Worm (Caenorhabditis elegans): ENCODE results near the gene C31G12.4.
"Not testable (repeated sequence)": the region's sequence is repeated elsewhere in the genome, so short reads cannot be mapped to it uniquely, and the experiment has no call there.

The C31G12.4 gene

DNA sequence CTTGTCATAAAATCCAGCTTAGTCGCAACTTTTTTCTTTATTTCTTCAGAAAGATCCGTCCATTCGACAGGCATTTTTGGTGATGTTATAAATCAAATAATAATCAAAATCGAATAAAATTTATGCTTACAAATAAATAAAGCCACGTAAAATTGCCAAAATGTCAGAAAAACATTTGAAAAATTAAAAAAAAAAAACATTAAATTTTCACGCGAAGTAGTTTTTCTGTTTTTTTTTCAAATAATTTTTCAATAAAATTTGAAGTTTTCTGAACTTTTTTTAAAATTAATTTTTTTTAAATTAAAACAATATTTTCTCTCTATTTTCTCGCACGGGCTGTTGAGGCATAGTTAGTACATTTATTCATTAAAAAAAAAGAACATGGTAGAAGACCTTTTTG, at the start of gene C31G12.4:
C31G12.4 (minus strand) TSS at position 101 of the 400 bp plus-strand sequence.
- no peak for TF ChIP-seq ceh-22 (tag; optimal IDR thresholded peaks at IDR 0.05)
- TF ChIP-seq nhr-11 (tag; optimal IDR thresholded peaks at IDR 0.05) = no peak
- no peak for TF ChIP-seq ceh-30 (tag; optimal IDR thresholded peaks at IDR 0.05)
- no peak for TF ChIP-seq gmeb-2 (tag; optimal IDR thresholded peaks at IDR 0.05)
- TF ChIP-seq zip-5 (tag; optimal IDR thresholded peaks at IDR 0.05) = no peak
- TF ChIP-seq pqm-1 (tag; optimal IDR thresholded peaks at IDR 0.05) = no peak
- no peak for TF ChIP-seq ref-2 (tag; optimal IDR thresholded peaks at IDR 0.05)
- TF ChIP-seq K09A11.1 (tag; optimal IDR thresholded peaks at IDR 0.05; ENCODE audit: insufficient read depth) = no peak
- TF ChIP-seq fax-1 (tag; optimal IDR thresholded peaks at IDR 0.05) = no peak
- no peak for TF ChIP-seq unc-3 (GFP tag; conservative IDR thresholded peaks at IDR 0.05)
- no peak for TF ChIP-seq unc-3 (tag; optimal IDR thresholded peaks at IDR 0.05)
- TF ChIP-seq K02D7.2 (tag; optimal IDR thresholded peaks at IDR 0.05) = no peak
- no peak for TF ChIP-seq rnt-1 (tag; optimal IDR thresholded peaks at IDR 0.05)
- TF ChIP-seq unc-86 (tag; optimal IDR thresholded peaks at IDR 0.05) = no peak
- TF ChIP-seq hlh-8 (tag; optimal IDR thresholded peaks at IDR 0.05) = no peak
- no peak for TF ChIP-seq F13H6.1 (tag; optimal IDR thresholded peaks at IDR 0.05)
- TF ChIP-seq ceh-6 (GFP tag; optimal IDR thresholded peaks at IDR 0.05) = no peak
- TF ChIP-seq syd-9 (tag; optimal IDR thresholded peaks at IDR 0.05) = no peak
- no peak for TF ChIP-seq pax-1 (tag; optimal IDR thresholded peaks at IDR 0.05)
- no peak for TF ChIP-seq sox-4 (tag; optimal IDR thresholded peaks at IDR 0.05)
- TF ChIP-seq unc-55 (GFP tag; optimal IDR thresholded peaks at IDR 0.05) = no peak

- no peak for TF ChIP-seq fkh-10 (GFP tag; optimal IDR thresholded peaks at IDR 0.05)
- no peak for TF ChIP-seq hlh-15 (tag; optimal IDR thresholded peaks at IDR 0.05)
- no peak for TF ChIP-seq ceh-22 (tag; optimal IDR thresholded peaks at IDR 0.05)
- TF ChIP-seq mec-3 (tag; optimal IDR thresholded peaks at IDR 0.05; ENCODE audit: borderline replicate concordance) = no peak
- TF ChIP-seq unc-42 (tag; optimal IDR thresholded peaks at IDR 0.05) = no peak
Observed at ce11 chrV:18224353-18224752, 45.8 kb upstream of the C31G12.4 start, which contains the start of gene F16H6.10. F16H6.10 (minus strand) TSS chrV:18224453.

ce11 chrV:18216784-18217183, 38.2 kb upstream of the C31G12.4 start, which contains the start of gene F16H6.9:
F16H6.9 (plus strand) TSS chrV:18217084.
- not testable (repeated sequence) for TF ChIP-seq ref-2, pros-1, tbx-2 (tag; optimal IDR thresholded peaks at IDR 0.05)

ce11 chrV:18216175-18216574, 37.6 kb upstream of the C31G12.4 start, which contains the start of gene F16H6.8:
F16H6.8 (minus strand) TSS chrV:18216275.
- not testable (repeated sequence) for TF ChIP-seq gmeb-2, ceh-22, che-1 (tag; optimal IDR thresholded peaks at IDR 0.05)

DNA sequence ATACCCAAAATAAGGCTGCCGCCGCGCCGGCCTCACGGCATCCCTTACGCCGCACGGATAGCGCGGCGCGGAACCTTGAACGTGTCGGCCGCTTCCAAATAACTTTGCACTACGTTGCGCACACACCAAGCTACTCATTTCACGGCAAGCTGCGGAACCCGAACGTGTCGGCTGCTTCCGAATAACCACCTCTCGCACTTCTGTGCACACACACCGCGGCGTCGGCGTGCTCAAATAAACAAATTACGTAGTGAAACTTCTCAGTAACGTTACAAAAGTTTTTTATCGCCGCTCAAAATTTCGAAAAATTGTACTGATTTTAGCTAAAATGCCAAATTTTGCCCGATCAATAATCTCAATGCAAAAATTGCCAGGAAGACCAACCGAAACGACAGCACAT, 34.3 kb upstream of the C31G12.4 start:
- no peak for TF ChIP-seq ceh-22 (tag; optimal IDR thresholded peaks at IDR 0.05)
- no peak for TF ChIP-seq hlh-8 (tag; optimal IDR thresholded peaks at IDR 0.05)
- no peak for TF ChIP-seq pqm-1 (tag; optimal IDR thresholded peaks at IDR 0.05)
- TF ChIP-seq dve-1 (tag; optimal IDR thresholded peaks at IDR 0.05) = no peak
- TF ChIP-seq pax-1 (tag; optimal IDR thresholded peaks at IDR 0.05) = no peak
- TF ChIP-seq fkh-10 (GFP tag; optimal IDR thresholded peaks at IDR 0.05) = no peak
- no peak for TF ChIP-seq gmeb-2 (tag; optimal IDR thresholded peaks at IDR 0.05)
- no peak for TF ChIP-seq ceh-2 (tag; optimal IDR thresholded peaks at IDR 0.05)
- no peak for TF ChIP-seq lim-6 (tag; optimal IDR thresholded peaks at IDR 0.05)
- no peak for TF ChIP-seq unc-55 (GFP tag; optimal IDR thresholded peaks at IDR 0.05)
- no peak for TF ChIP-seq ceh-31 (tag; optimal IDR thresholded peaks at IDR 0.05)
- no peak for TF ChIP-seq tbx-7 (tag; optimal IDR thresholded peaks at IDR 0.05)
- TF ChIP-seq ceh-9 (tag; optimal IDR thresholded peaks at IDR 0.05) = no peak
- no peak for TF ChIP-seq hlh-6 (tag; optimal IDR thresholded peaks at IDR 0.05)
- TF ChIP-seq mec-3 (tag; optimal IDR thresholded peaks at IDR 0.05; ENCODE audit: borderline replicate concordance) = no peak
- no peak for TF ChIP-seq sox-4 (tag; optimal IDR thresholded peaks at IDR 0.05)
- TF ChIP-seq fkh-6 (tag; optimal IDR thresholded peaks at IDR 0.05) = no peak
- no peak for TF ChIP-seq syd-9 (tag; optimal IDR thresholded peaks at IDR 0.05)

Measured in whole organism, late embryonic.